Fruit fly (Drosophila melanogaster) whole organism, embryonic: ENCODE results near the gene Takl2.

ENCODE experiments used
- Adf1 ChIP-seq: fragments of 200-800 bp; sonication (Bioruptor generic); IDR thresholded peaks from 2 replicates; pipeline ENCODE4 v1.3.6; 2022; ENCODE audit warnings: missing biosample characterization, missing genetic modification characterization
- CG10321 ChIP-seq: fragments of 200-800 bp; sonication (Bioruptor generic); IDR thresholded peaks from 2 replicates; pipeline ENCODE4 v1.3.6; 2022; ENCODE audit warnings: missing biosample characterization, missing genetic modification characterization
- CG11695 ChIP-seq: fragments of 200-800 bp; sonication (Bioruptor generic); IDR thresholded peaks from 3 replicates; pipeline ENCODE4 v1.3.6; 2022; ENCODE audit warnings: missing biosample characterization, missing genetic modification characterization
- CG12236 ChIP-seq: fragments of 200-800 bp; sonication (Bioruptor generic); optimal IDR thresholded peaks from 2 replicates; lab custom pipeline; 2016; ENCODE audit warnings: missing biosample characterization, missing genetic modification characterization
- CG12942 ChIP-seq: fragments of 200-800 bp; sonication (Bioruptor generic); optimal IDR thresholded peaks from 3 replicates; lab custom pipeline; 2016; ENCODE audit warnings: missing biosample characterization, missing genetic modification characterization
- CG13775 ChIP-seq: fragments of 200-800 bp; sonication (Bioruptor generic); optimal IDR thresholded peaks from 3 replicates; lab custom pipeline; 2017; ENCODE audit warnings: missing biosample characterization, mild to moderate bottlenecking, missing genetic modification characterization
- CG14050 ChIP-seq: fragments of 200-800 bp; sonication (Bioruptor generic); IDR thresholded peaks from 3 replicates; pipeline ENCODE4 v1.3.6; 2022; ENCODE audit warnings: missing biosample characterization, missing genetic modification characterization
- CG14441 ChIP-seq: fragments of 200-800 bp; sonication (Bioruptor generic); IDR thresholded peaks from 2 replicates; pipeline ENCODE4 v1.3.6; 2022; ENCODE audit warnings: missing biosample characterization, missing genetic modification characterization
- CG15696 ChIP-seq: fragments of 200-800 bp; sonication (Bioruptor generic); optimal IDR thresholded peaks from 2 replicates; lab custom pipeline; 2019; ENCODE audit warnings: missing biosample characterization, mild to moderate bottlenecking, missing genetic modification characterization, moderate library complexity
- CG1603 ChIP-seq: fragments of 200-800 bp; sonication (Bioruptor generic); optimal IDR thresholded peaks from 2 replicates; lab custom pipeline; 2019; ENCODE audit warnings: missing biosample characterization, mild to moderate bottlenecking, missing genetic modification characterization, moderate library complexity
- CG17802 ChIP-seq: fragments of 200-800 bp; sonication (Bioruptor generic); optimal IDR thresholded peaks from 2 replicates; lab custom pipeline; 2018; ENCODE audit warnings: missing biosample characterization, mild to moderate bottlenecking, missing genetic modification characterization, moderate library complexity
- CG17829 ChIP-seq: fragments of 200-800 bp; optimal IDR thresholded peaks from 2 replicates; lab custom pipeline; 2019; ENCODE audit warnings: missing biosample characterization, mild to moderate bottlenecking, missing genetic modification characterization, moderate library complexity
- CG34224 ChIP-seq: fragments of 200-800 bp; sonication (Bioruptor generic); IDR thresholded peaks from 3 replicates; pipeline ENCODE4 v1.3.6; 2022; ENCODE audit warnings: missing biosample characterization, missing genetic modification characterization; ENCODE audit not compliant: partially characterized antibody
- CG3838 ChIP-seq: fragments of 200-800 bp; sonication (Bioruptor generic); optimal IDR thresholded peaks from 3 replicates; lab custom pipeline; 2016; ENCODE audit warnings: missing biosample characterization, missing genetic modification characterization
- CG3847 ChIP-seq: fragments of 200-800 bp; sonication (Bioruptor generic); IDR thresholded peaks from 2 replicates; pipeline ENCODE4 v1.3.6; 2022; ENCODE audit warnings: missing biosample characterization, missing genetic modification characterization
- CG6689 ChIP-seq: fragments of 200-800 bp; sonication (Bioruptor generic); IDR thresholded peaks from 2 replicates; pipeline ENCODE4 v1.3.6; 2022; ENCODE audit warnings: missing biosample characterization, missing genetic modification characterization
- CG7987 ChIP-seq: fragments of 200-800 bp; sonication (Bioruptor generic); optimal IDR thresholded peaks from 2 replicates; lab custom pipeline; 2018; ENCODE audit warnings: missing biosample characterization, mild to moderate bottlenecking, missing genetic modification characterization, moderate library complexity
- CG9609 ChIP-seq: fragments of 200-800 bp; sonication (Bioruptor generic); optimal IDR thresholded peaks from 3 replicates; lab custom pipeline; 2016; ENCODE audit warnings: missing biosample characterization, missing genetic modification characterization
- CG9797 ChIP-seq: fragments of 200-800 bp; sonication (Bioruptor generic); optimal IDR thresholded peaks from 3 replicates; lab custom pipeline; 2018; ENCODE audit warnings: missing biosample characterization, mild to moderate bottlenecking, missing genetic modification characterization
- CHES-1-like ChIP-seq: fragments of 200-800 bp; sonication (Bioruptor generic); optimal IDR thresholded peaks from 2 replicates; lab custom pipeline; 2016; ENCODE audit warnings: missing biosample characterization, missing genetic modification characterization
- Dref ChIP-seq: fragments of 200-800 bp; sonication (Bioruptor generic); IDR thresholded peaks from 2 replicates; pipeline ENCODE4 v1.3.6; 2022; ENCODE audit warnings: missing biosample characterization, missing genetic modification characterization
- HLH4C ChIP-seq: fragments of 200-800 bp; sonication (Bioruptor generic); IDR thresholded peaks from 3 replicates; pipeline ENCODE4 v1.3.6; 2022; ENCODE audit warnings: missing biosample characterization, missing genetic modification characterization; ENCODE audit not compliant: partially characterized antibody
- MESR4 ChIP-seq: fragments of 200-800 bp; sonication (Bioruptor generic); optimal IDR thresholded peaks from 2 replicates; lab custom pipeline; 2018; ENCODE audit warnings: missing biosample characterization, mild to moderate bottlenecking, missing genetic modification characterization, moderate library complexity
- Neu2 ChIP-seq: fragments of 200-800 bp; sonication (Bioruptor generic); optimal IDR thresholded peaks from 3 replicates; lab custom pipeline; 2016; ENCODE audit warnings: missing biosample characterization, missing genetic modification characterization, borderline replicate concordance
- Opbp ChIP-seq: fragments of 200-800 bp; sonication (Bioruptor generic); IDR thresholded peaks from 3 replicates; pipeline ENCODE4 v1.3.6; 2022; ENCODE audit warnings: missing biosample characterization, missing genetic modification characterization; ENCODE audit not compliant: partially characterized antibody
- Pdp1 ChIP-seq, 2 experiments: fragments of 200-800 bp; sonication (Bioruptor generic); optimal IDR thresholded peaks; 3 replicates each; lab custom pipeline; 2016; ENCODE audit warnings: missing biosample characterization in 2 of 2, missing genetic modification characterization in 2 of 2, mild to moderate bottlenecking in 1 of 2, moderate library complexity in 1 of 2
- Rfx ChIP-seq: fragments of 200-800 bp; sonication (Bioruptor generic); IDR thresholded peaks from 2 replicates; pipeline ENCODE4 v1.3.6; 2022; ENCODE audit warnings: missing biosample characterization, missing genetic modification characterization
- Rx ChIP-seq: fragments of 200-800 bp; sonication (Bioruptor generic); IDR thresholded peaks from 2 replicates; pipeline ENCODE4 v1.3.6; 2022; ENCODE audit warnings: missing biosample characterization, missing genetic modification characterization
- Sin3A ChIP-seq: fragments of >200 bp; optimal IDR thresholded peaks from 2 replicates; lab custom pipeline; 2018
- Trl ChIP-seq, 3 experiments: fragments of >200 bp in 2 of 3; fragments of 200-800 bp in 1 of 3; sonication (Bioruptor generic) in 1 of 3; optimal IDR thresholded peaks; 2 replicates in 1 of 3; 3 replicates in 2 of 3; lab custom pipeline; 2016 to 2017; ENCODE audit warnings: missing biosample characterization in 1 of 3, missing genetic modification characterization in 1 of 3
- ato ChIP-seq: fragments of 200-800 bp; sonication (Bioruptor generic); IDR thresholded peaks from 2 replicates; pipeline ENCODE4 v1.3.6; 2022; ENCODE audit warnings: missing biosample characterization, missing genetic modification characterization; ENCODE audit not compliant: partially characterized antibody
- bbx ChIP-seq: fragments of 200-800 bp; sonication (Bioruptor generic); IDR thresholded peaks from 2 replicates; pipeline ENCODE4 v1.3.6; 2022; ENCODE audit warnings: missing biosample characterization, missing genetic modification characterization; ENCODE audit not compliant: partially characterized antibody
- cad ChIP-seq: fragments of >200 bp; optimal IDR thresholded peaks from 2 replicates; lab custom pipeline; 2017; ENCODE audit warnings: missing biosample characterization, missing genetic modification characterization
- crp ChIP-seq, 2 experiments: fragments of 200-800 bp; sonication (Bioruptor generic); optimal IDR thresholded peaks; 2 replicates in 1 of 2; 3 replicates in 1 of 2; lab custom pipeline; 2017; ENCODE audit warnings: missing biosample characterization in 2 of 2, missing genetic modification characterization in 2 of 2, mild to moderate bottlenecking in 1 of 2, moderate library complexity in 1 of 2
- en ChIP-seq: fragments of 200-800 bp; sonication (Bioruptor generic); optimal IDR thresholded peaks from 2 replicates; lab custom pipeline; 2016; ENCODE audit warnings: missing biosample characterization, missing genetic modification characterization
- esg ChIP-seq: fragments of 200-800 bp; sonication (Bioruptor generic); conservative IDR thresholded peaks from 2 replicates; pipeline ENCODE4 v1.3.6; 2022; ENCODE audit warnings: missing biosample characterization, missing genetic modification characterization
- ewg ChIP-seq: fragments of 200-800 bp; sonication (Bioruptor generic); optimal IDR thresholded peaks from 3 replicates; lab custom pipeline; 2017; ENCODE audit warnings: mild to moderate bottlenecking, missing biosample characterization, missing genetic modification reagents, missing genetic modification characterization
- ham ChIP-seq: fragments of 200-800 bp; sonication (Bioruptor generic); IDR thresholded peaks from 2 replicates; pipeline ENCODE4 v1.3.6; 2022; ENCODE audit warnings: missing biosample characterization, missing genetic modification characterization
- hbn ChIP-seq: fragments of 200-800 bp; sonication (Bioruptor generic); IDR thresholded peaks from 2 replicates; pipeline ENCODE4 v1.3.6; 2022; ENCODE audit warnings: missing biosample characterization, missing genetic modification characterization; ENCODE audit not compliant: partially characterized antibody
- jing ChIP-seq: fragments of 200-800 bp; sonication (Bioruptor generic); optimal IDR thresholded peaks from 2 replicates; lab custom pipeline; 2018; ENCODE audit warnings: missing biosample characterization, mild to moderate bottlenecking, missing genetic modification characterization
- kay ChIP-seq: fragments of 200-800 bp; sonication (Bioruptor generic); optimal IDR thresholded peaks from 2 replicates; lab custom pipeline; 2016; ENCODE audit warnings: missing biosample characterization, missing genetic modification characterization
- lbe ChIP-seq: fragments of 200-800 bp; sonication (Bioruptor generic); optimal IDR thresholded peaks from 2 replicates; lab custom pipeline; 2016; ENCODE audit warnings: missing biosample characterization, mild to moderate bottlenecking, missing genetic modification characterization
- pzg ChIP-seq: fragments of 200-800 bp; sonication (Bioruptor generic); optimal IDR thresholded peaks from 3 replicates; lab custom pipeline; 2018; ENCODE audit warnings: missing biosample characterization, mild to moderate bottlenecking, missing genetic modification characterization, moderate library complexity
- seq ChIP-seq: fragments of 200-800 bp; sonication (Bioruptor generic); IDR thresholded peaks from 2 replicates; pipeline ENCODE4 v1.3.6; 2022; ENCODE audit warnings: missing biosample characterization, missing genetic modification characterization
- sna ChIP-seq: fragments of 200-800 bp; sonication (Bioruptor generic); IDR thresholded peaks from 2 replicates; pipeline ENCODE4 v1.3.6; 2022; ENCODE audit warnings: missing biosample characterization, missing genetic modification characterization; ENCODE audit not compliant: partially characterized antibody
- stwl ChIP-seq: fragments of 200-800 bp; sonication (Bioruptor generic); optimal IDR thresholded peaks from 3 replicates; lab custom pipeline; 2018; ENCODE audit warnings: missing biosample characterization, mild to moderate bottlenecking, missing genetic modification characterization, moderate library complexity
- trh ChIP-seq: fragments of 200-800 bp; sonication (Bioruptor generic); optimal IDR thresholded peaks from 2 replicates; lab custom pipeline; 2016; ENCODE audit warnings: missing biosample characterization, missing genetic modification characterization
- zen ChIP-seq: fragments of 200-800 bp; sonication (Bioruptor generic); optimal IDR thresholded peaks from 3 replicates; lab custom pipeline; 2018; ENCODE audit warnings: missing biosample characterization, mild to moderate bottlenecking, missing genetic modification characterization, moderate library complexity

Takl2 gene

dm6 chr3R:22747423-22748090, 13.9 kb upstream of the Takl2 start, which contains the start of gene CG17141 (continued):
- no peak for TF ChIP-seq trh (GFP tag; lab: Kevin White, UChicago)
- peak; percentile 6 for TF ChIP-seq CG17829 (tag; lab: Kevin White, UChicago)
- 0 out of 3 replicates have a peak, but pooled peaks have one; percentile 13 for TF ChIP-seq CG11695 (GFP tag; lab: Robert Waterston, UW)
- peak; percentile 71 to 96 for TF ChIP-seq crp (GFP tag; optimal IDR thresholded peaks at IDR 0.05; lab: Kevin White, UChicago)
- TF ChIP-seq CG12236 (GFP tag; lab: Kevin White, UChicago), result no peak
- no peak for TF ChIP-seq CG14441 (GFP tag; lab: Robert Waterston, UW)
- 0 out of 2 replicates have a peak, but pooled peaks have one; percentile 22 for TF ChIP-seq Rfx (GFP tag; lab: Robert Waterston, UW)
- TF ChIP-seq CG1603 (tag; lab: Kevin White, UChicago), result peak; percentile 57
- TF ChIP-seq CG15696 (tag; lab: Kevin White, UChicago), result no peak
- TF ChIP-seq CHES-1-like (GFP tag; lab: Kevin White, UChicago), result no peak
- no peak for TF ChIP-seq en
- TF ChIP-seq sna (GFP tag; lab: Robert Waterston, UW), result peak; percentile 27; the same call in 1 of the 2 replicates
- peak; percentile 22 for TF ChIP-seq Sin3A
- TF ChIP-seq bbx (GFP tag; lab: Robert Waterston, UW), result 0 out of 2 replicates have a peak, but pooled peaks have one; percentile 28
- peak; percentile 22; the same call in 1 of the 3 replicates for TF ChIP-seq HLH4C (GFP tag; lab: Robert Waterston, UW)
- TF ChIP-seq CG13775 (GFP tag; lab: Kevin White, UChicago), result no peak
- TF ChIP-seq jing (GFP tag; lab: Kevin White, UChicago), result no peak
- TF ChIP-seq Rx (GFP tag; lab: Robert Waterston, UW), result no peak
- TF ChIP-seq CG17802 (tag; lab: Kevin White, UChicago), result no peak
- TF ChIP-seq Opbp (GFP tag; lab: Robert Waterston, UW), result no peak
- TF ChIP-seq lbe (GFP tag; lab: Kevin White, UChicago), result no peak
- no peak for TF ChIP-seq Neu2 (GFP tag; lab: Kevin White, UChicago)
- TF ChIP-seq MESR4, result peak; percentile 77
- TF ChIP-seq CG14050 (GFP tag; lab: Robert Waterston, UW), result no peak
- TF ChIP-seq CG3838 (GFP tag; lab: Kevin White, UChicago), result no peak
- TF ChIP-seq esg, result no peak
- TF ChIP-seq pzg (GFP tag; lab: Kevin White, UChicago), result peak; percentile 90
- TF ChIP-seq ato, result peak; percentile 61
- TF ChIP-seq ewg (GFP tag; lab: Kevin White, UChicago), result no peak
- TF ChIP-seq CG9609, result no peak
- TF ChIP-seq zen, result no peak
- TF ChIP-seq Trl (optimal IDR thresholded peaks at IDR 0.05; lab: Kevin White, UChicago), result no peak
- no peak for TF ChIP-seq Trl (GFP tag; optimal IDR thresholded peaks at IDR 0.05; lab: Kevin White, UChicago)
- TF ChIP-seq kay (GFP tag; lab: Kevin White, UChicago), result no peak
- no peak for TF ChIP-seq hbn (GFP tag; lab: Robert Waterston, UW)
- peak; percentile 52 for TF ChIP-seq CG9797 (GFP tag; lab: Kevin White, UChicago)
- TF ChIP-seq Dref, result peak; percentile 38; the same call in 1 of the 2 replicates
- TF ChIP-seq CG3847 (GFP tag; lab: Robert Waterston, UW), result peak; percentile 64
- TF ChIP-seq Pdp1 (GFP tag; optimal IDR thresholded peaks at IDR 0.05; lab: Kevin White, UChicago), result peak in 1 of 2 experiments; percentile 99
- TF ChIP-seq seq, result no peak
- no peak for TF ChIP-seq CG10321 (GFP tag; lab: Robert Waterston, UW)
- TF ChIP-seq Adf1 (GFP tag; lab: Robert Waterston, UW), result no peak
- TF ChIP-seq CG6689 (GFP tag; lab: Robert Waterston, UW), result no peak
- TF ChIP-seq CG7987 (GFP tag; lab: Kevin White, UChicago), result peak; percentile 41
- peak; percentile 26 for TF ChIP-seq stwl (tag; lab: Kevin White, UChicago)
- no peak for TF ChIP-seq CG12942 (GFP tag; lab: Kevin White, UChicago)
- TF ChIP-seq CG34224, result peak; percentile 34; the same call in 1 of the 3 replicates
- no peak for TF ChIP-seq cad (GFP tag; lab: Kevin White, UChicago)
- TF ChIP-seq ham (GFP tag; lab: Robert Waterston, UW), result no peak
